Worm (Caenorhabditis elegans) whole organism, L4 larva: ENCODE measurements around the gene R160.13.
"Not testable (repeated sequence)": the region's sequence is repeated elsewhere in the genome, so short reads cannot be mapped to it uniquely, and the experiment has no call there.

ENCODE experiments used
- T26A8.4 ChIP-seq: fragments of 200-800 bp; sonication (Bioruptor generic); IDR thresholded peaks from 2 replicates; pipeline ENCODE4 v1.3.6; 2022; ENCODE audit warnings: missing genetic modification characterization, missing compliant biosample characterization
- daf-12 ChIP-seq: fragments of 150-350 bp; optimal IDR thresholded peaks from 2 replicates; lab custom pipeline; 2014; ENCODE audit warnings: missing biosample characterization, missing genetic modification reagents, missing genetic modification characterization
- duxl-1 ChIP-seq: sonication (generic microtip); optimal IDR thresholded peaks from 2 replicates; lab custom pipeline; 2016; ENCODE audit warnings: mild to moderate bottlenecking, missing genetic modification characterization, moderate library complexity, missing compliant biosample characterization; ENCODE audit not compliant: poor library complexity
- jun-1 ChIP-seq: fragments of 150-350 bp; optimal IDR thresholded peaks from 2 replicates; lab custom pipeline; 2014; ENCODE audit warnings: missing biosample characterization, missing genetic modification reagents, missing genetic modification characterization
- lir-3 ChIP-seq: sonication (generic microtip); optimal IDR thresholded peaks from 2 replicates; lab custom pipeline; 2016; ENCODE audit warnings: mild to moderate bottlenecking, missing genetic modification characterization, missing compliant biosample characterization
- mep-1 ChIP-seq: fragments of 150-350 bp; sonication (generic microtip); optimal IDR thresholded peaks from 3 replicates; lab custom pipeline; 2014; ENCODE audit warnings: missing biosample characterization, missing genetic modification characterization
- mxl-2 ChIP-seq: fragments of 200-800 bp; sonication (Bioruptor generic); conservative IDR thresholded peaks from 2 replicates; pipeline ENCODE4 v1.3.6; 2022; ENCODE audit warnings: missing genetic modification reagents, missing genetic modification characterization, missing compliant biosample characterization
- nhr-237 ChIP-seq: sonication (generic microtip); optimal IDR thresholded peaks from 2 replicates; lab custom pipeline; 2017; ENCODE audit warnings: missing biosample characterization, missing genetic modification characterization
- pha-4 ChIP-seq, 2 experiments: fragments of 150-350 bp in 1 of 2; fragments of 200-800 bp in 1 of 2; sonication (Bioruptor generic) in 1 of 2; IDR thresholded peaks in 1 of 2; optimal IDR thresholded peaks in 1 of 2; 2 replicates each; pipeline versions ENCODE4 v1.3.6 to Lab custom; 2014 to 2022; ENCODE audit warnings: missing genetic modification characterization in 2 of 2, missing genetic modification reagents in 2 of 2, missing biosample characterization in 1 of 2, missing compliant biosample characterization in 1 of 2
- snpc-4 ChIP-seq: fragments of 150-350 bp; optimal IDR thresholded peaks from 2 replicates; lab custom pipeline; 2014; ENCODE audit warnings: missing biosample characterization, missing genetic modification characterization
- unc-62 ChIP-seq, 3 experiments: fragments of 150-350 bp in 1 of 3; sonication (generic microtip); optimal IDR thresholded peaks in 2 of 3; peaks in 1 of 3; 1 replicate in 1 of 3; 2 replicates in 2 of 3; lab custom pipeline; 2014 to 2017; ENCODE audit warnings: missing biosample characterization in 3 of 3, missing genetic modification characterization in 3 of 3, missing genetic modification reagents in 3 of 3, missing genotype in 1 of 3

ce11 chrX:4394505-4394904 is 23.2 kb upstream of the R160.13 start:
- not testable (repeated sequence) for TF ChIP-seq mxl-2 (GFP tag; lab: Robert Waterston, UW); duxl-1; daf-12; nhr-237 (tag; lab: Kevin White, UChicago); jun-1 (tag; lab: Kevin White, UChicago); pha-4 (GFP tag; IDR thresholded peaks at IDR 0.05; lab: Robert Waterston, UW); pha-4 (tag; optimal IDR thresholded peaks at IDR 0.05; lab: Kevin White, UChicago); T26A8.4 (GFP tag; lab: Robert Waterston, UW); mep-1 (tag; lab: Kevin White, UChicago); snpc-4 (tag; lab: Kevin White, UChicago); lir-3; unc-62 (GFP tag; optimal IDR thresholded peaks at IDR 0.05 in 1 of 2; lab: Kevin White, UChicago); unc-62 (tag; optimal IDR thresholded peaks at IDR 0.05; lab: Kevin White, UChicago)
